Worm (Caenorhabditis elegans) whole organism, early embryonic: Measurements from ENCODE around the gene efr-3.

Experiments
- F13C5.2 ChIP-seq: sonication (generic microtip); optimal IDR thresholded peaks from 2 replicates; lab custom pipeline; 2017; ENCODE audit warnings: mild to moderate bottlenecking, missing genetic modification characterization, inconsistent platforms, missing compliant biosample characterization
- ama-1 ChIP-seq: fragments of 150-350 bp; optimal IDR thresholded peaks from 2 replicates; lab custom pipeline; 2014
- ceh-36 ChIP-seq: sonication (generic microtip); optimal IDR thresholded peaks from 2 replicates; lab custom pipeline; 2016; ENCODE audit warnings: missing genetic modification characterization, inconsistent platforms, missing compliant biosample characterization
- ets-7 ChIP-seq: sonication (generic microtip); optimal IDR thresholded peaks from 2 replicates; lab custom pipeline; 2016; ENCODE audit warnings: missing genotype, missing genetic modification characterization, missing compliant biosample characterization
- flt-1 ChIP-seq: fragments of 200-800 bp; sonication (Bioruptor generic); IDR thresholded peaks from 2 replicates; pipeline ENCODE4 v1.3.6; 2022; ENCODE audit warnings: missing genetic modification characterization, missing compliant biosample characterization
- scrt-1 ChIP-seq: fragments of 200-800 bp; sonication (Bioruptor generic); IDR thresholded peaks from 2 replicates; pipeline ENCODE4 v1.3.6; 2022; ENCODE audit warnings: missing genetic modification characterization, missing compliant biosample characterization
- tbx-37 ChIP-seq: fragments of 200-800 bp; sonication (Bioruptor generic); conservative IDR thresholded peaks from 2 replicates; pipeline ENCODE4 v1.3.6; 2022; ENCODE audit warnings: missing genetic modification reagents, missing genetic modification characterization, missing compliant biosample characterization
- tra-4 ChIP-seq: sonication (generic microtip); optimal IDR thresholded peaks from 2 replicates; lab custom pipeline; 2017; ENCODE audit warnings: missing genetic modification characterization, missing compliant biosample characterization

ce11 chrII:6349968-6350367 is 29.0 kb upstream of the efr-3 start:
- TF ChIP-seq ceh-36 (tag; lab: Kevin White, UChicago) = no peak
- no peak for TF ChIP-seq tra-4 (tag; lab: Kevin White, UChicago)
- no peak for TF ChIP-seq F13C5.2 (tag; lab: Kevin White, UChicago)
- TF ChIP-seq tbx-37 (GFP tag; lab: Robert Waterston, UW) = no peak
- TF ChIP-seq ama-1 (lab: Kevin White, UChicago) = no peak
- TF ChIP-seq ets-7 (tag; lab: Kevin White, UChicago) = no peak
- no peak for TF ChIP-seq scrt-1
- no peak for TF ChIP-seq flt-1 (GFP tag; lab: Robert Waterston, UW)
